Worm (Caenorhabditis elegans) whole organism, L1 larva: ENCODE results near the gene srbc-38.

Experiments used
- C34B4.2 ChIP-seq: sonication (generic microtip); optimal IDR thresholded peaks from 2 replicates; lab custom pipeline; 2017; ENCODE audit warnings: mild to moderate bottlenecking, missing genetic modification characterization, missing compliant biosample characterization
- F16B12.6 ChIP-seq: fragments of 150-350 bp; optimal IDR thresholded peaks from 2 replicates; lab custom pipeline; 2014; ENCODE audit warnings: missing biosample characterization, missing genetic modification characterization
- Y116A8C.19 ChIP-seq: sonication (generic microtip); optimal IDR thresholded peaks from 2 replicates; lab custom pipeline; 2016; ENCODE audit warnings: missing compliant biosample characterization, missing genetic modification characterization, borderline replicate concordance
- aha-1 ChIP-seq: fragments of 150-350 bp; optimal IDR thresholded peaks from 2 replicates; lab custom pipeline; 2014; ENCODE audit warnings: missing biosample characterization, missing genetic modification characterization
- aly-2 ChIP-seq: fragments of 150-350 bp; optimal IDR thresholded peaks from 2 replicates; lab custom pipeline; 2014; ENCODE audit warnings: missing biosample characterization, missing genetic modification characterization
- ama-1 ChIP-seq: fragments of 150-350 bp; optimal IDR thresholded peaks from 2 replicates; lab custom pipeline; 2014
- ceh-63 ChIP-seq: fragments of 200-800 bp; sonication (Bioruptor generic); optimal IDR thresholded peaks from 2 replicates; lab custom pipeline; 2018; ENCODE audit warnings: mild to moderate bottlenecking, missing genetic modification characterization, missing compliant biosample characterization
- ceh-8 ChIP-seq: fragments of 200-800 bp; sonication (Bioruptor generic); optimal IDR thresholded peaks from 2 replicates; lab custom pipeline; 2018; ENCODE audit warnings: mild to moderate bottlenecking, missing genetic modification characterization, moderate library complexity, missing compliant biosample characterization
- ceh-90 ChIP-seq: sonication (generic microtip); optimal IDR thresholded peaks from 2 replicates; lab custom pipeline; 2016; ENCODE audit warnings: missing genetic modification characterization, missing compliant biosample characterization
- ces-1 ChIP-seq: fragments of 150-350 bp; optimal IDR thresholded peaks from 2 replicates; lab custom pipeline; 2014; ENCODE audit warnings: missing biosample characterization, missing genetic modification reagents, missing genetic modification characterization
- dpl-1 ChIP-seq, 3 experiments: fragments of 150-350 bp in 2 of 3; sonication (generic microtip) in 1 of 3; optimal IDR thresholded peaks; 2 replicates each; lab custom pipeline; 2014 to 2017; ENCODE audit warnings: missing biosample characterization in 3 of 3, missing genetic modification characterization in 3 of 3, missing genetic modification reagents in 3 of 3
- dsc-1 ChIP-seq: sonication (generic microtip); optimal IDR thresholded peaks from 2 replicates; lab custom pipeline; 2016; ENCODE audit warnings: mild to moderate bottlenecking, missing genetic modification characterization, missing compliant biosample characterization
- efl-3 ChIP-seq: fragments of 200-800 bp; sonication (Bioruptor generic); optimal IDR thresholded peaks from 2 replicates; lab custom pipeline; 2018; ENCODE audit warnings: mild to moderate bottlenecking, missing genetic modification characterization, missing compliant biosample characterization
- egl-13 ChIP-seq: sonication (generic microtip); optimal IDR thresholded peaks from 2 replicates; lab custom pipeline; 2016; ENCODE audit warnings: missing genotype, missing genetic modification reagents, missing genetic modification characterization, missing compliant biosample characterization
- elt-2 ChIP-seq: sonication (generic microtip); optimal IDR thresholded peaks from 2 replicates; lab custom pipeline; 2016; ENCODE audit warnings: missing genetic modification characterization, mild to moderate bottlenecking, inconsistent platforms, missing compliant biosample characterization, missing genetic modification reagents
- elt-3 ChIP-seq, 6 experiments: fragments of 150-350 bp in 1 of 6; sonication (generic microtip); optimal IDR thresholded peaks; 2 replicates each; lab custom pipeline; 2017 to 2018; ENCODE audit warnings: missing biosample characterization in 6 of 6, missing genetic modification characterization in 6 of 6, inconsistent platforms in 1 of 6
- ets-5 ChIP-seq: fragments of 200-800 bp; sonication (Bioruptor generic); IDR thresholded peaks from 2 replicates; pipeline ENCODE4 v1.3.6; 2022; ENCODE audit warnings: missing genetic modification characterization, missing compliant biosample characterization
- fkh-10 ChIP-seq: sonication (generic microtip); optimal IDR thresholded peaks from 2 replicates; lab custom pipeline; 2017; ENCODE audit warnings: missing biosample characterization, missing genetic modification reagents, missing genetic modification characterization
- fkh-8 ChIP-seq: sonication (generic microtip); optimal IDR thresholded peaks from 2 replicates; lab custom pipeline; 2016; ENCODE audit warnings: mild to moderate bottlenecking, missing genetic modification characterization, missing compliant biosample characterization
- grh-1 ChIP-seq: fragments of 200-800 bp; sonication (Bioruptor generic); IDR thresholded peaks from 2 replicates; pipeline ENCODE4 v1.3.6; 2022; ENCODE audit warnings: missing genetic modification reagents, missing genetic modification characterization, missing compliant biosample characterization
- hlh-17 ChIP-seq: fragments of 200-800 bp; sonication (Bioruptor generic); optimal IDR thresholded peaks from 2 replicates; lab custom pipeline; 2018; ENCODE audit warnings: missing genetic modification characterization, mild to moderate bottlenecking, missing compliant biosample characterization, moderate library complexity, borderline replicate concordance
- hlh-4 ChIP-seq: sonication (generic microtip); optimal IDR thresholded peaks from 2 replicates; lab custom pipeline; 2016; ENCODE audit warnings: mild to moderate bottlenecking, missing genetic modification characterization, missing compliant biosample characterization
- hpl-2 ChIP-seq: fragments of 150-350 bp; optimal IDR thresholded peaks from 2 replicates; lab custom pipeline; 2014; ENCODE audit warnings: missing biosample characterization, missing genetic modification reagents, missing genetic modification characterization
- irx-1 ChIP-seq: sonication (generic microtip); optimal IDR thresholded peaks from 2 replicates; lab custom pipeline; 2016; ENCODE audit warnings: missing genetic modification characterization, missing compliant biosample characterization
- jun-1 ChIP-seq: fragments of 150-350 bp; optimal IDR thresholded peaks from 2 replicates; lab custom pipeline; 2014; ENCODE audit warnings: missing biosample characterization, missing genetic modification reagents, missing genetic modification characterization
- lin-13 ChIP-seq: fragments of 150-350 bp; optimal IDR thresholded peaks from 2 replicates; lab custom pipeline; 2014; ENCODE audit warnings: missing biosample characterization, missing genetic modification reagents, missing genetic modification characterization
- lin-14 ChIP-seq: fragments of 200-800 bp; sonication (Bioruptor generic); optimal IDR thresholded peaks from 2 replicates; lab custom pipeline; 2018; ENCODE audit warnings: mild to moderate bottlenecking, missing genetic modification characterization, moderate library complexity, missing compliant biosample characterization
- lin-15B ChIP-seq: fragments of 150-350 bp; sonication (generic microtip); optimal IDR thresholded peaks from 3 replicates; lab custom pipeline; 2014; ENCODE audit warnings: missing biosample characterization, missing genetic modification characterization
- lin-39 ChIP-seq: fragments of 150-350 bp; optimal IDR thresholded peaks from 2 replicates; lab custom pipeline; 2014; ENCODE audit warnings: missing biosample characterization, missing genetic modification reagents, missing genetic modification characterization
- lir-3 ChIP-seq: sonication (generic microtip); optimal IDR thresholded peaks from 2 replicates; lab custom pipeline; 2016; ENCODE audit warnings: mild to moderate bottlenecking, missing genetic modification characterization, moderate library complexity, missing compliant biosample characterization; ENCODE audit not compliant: poor library complexity
- lsy-2 ChIP-seq, 2 experiments: fragments of 150-350 bp; optimal IDR thresholded peaks; 2 replicates each; lab custom pipeline; 2014; ENCODE audit warnings: missing biosample characterization in 2 of 2, missing genetic modification characterization in 2 of 2
- mdl-1 ChIP-seq, 2 experiments: fragments of 150-350 bp; optimal IDR thresholded peaks; 2 replicates each; lab custom pipeline; 2014 to 2017; ENCODE audit warnings: missing biosample characterization in 2 of 2, missing genetic modification characterization in 2 of 2, inconsistent platforms in 1 of 2
- mep-1 ChIP-seq: fragments of 150-350 bp; optimal IDR thresholded peaks from 2 replicates; lab custom pipeline; 2014; ENCODE audit warnings: missing biosample characterization, missing genetic modification characterization
- nhr-11 ChIP-seq: fragments of 150-350 bp; optimal IDR thresholded peaks from 2 replicates; lab custom pipeline; 2014; ENCODE audit warnings: missing biosample characterization, missing genetic modification characterization
- nhr-12 ChIP-seq: sonication (generic microtip); optimal IDR thresholded peaks from 2 replicates; lab custom pipeline; 2017; ENCODE audit warnings: missing biosample characterization, missing genetic modification characterization
- nhr-20 ChIP-seq: sonication (generic microtip); optimal IDR thresholded peaks from 2 replicates; lab custom pipeline; 2016; ENCODE audit warnings: mild to moderate bottlenecking, missing genetic modification characterization, missing compliant biosample characterization
- nhr-237 ChIP-seq: fragments of 150-350 bp; optimal IDR thresholded peaks from 2 replicates; lab custom pipeline; 2014; ENCODE audit warnings: missing biosample characterization, missing genetic modification characterization
- nhr-71 ChIP-seq: sonication (generic microtip); optimal IDR thresholded peaks from 2 replicates; lab custom pipeline; 2016; ENCODE audit warnings: mild to moderate bottlenecking, missing genetic modification characterization, moderate library complexity, missing compliant biosample characterization
- nhr-77 ChIP-seq: fragments of 150-350 bp; optimal IDR thresholded peaks from 2 replicates; lab custom pipeline; 2014; ENCODE audit warnings: missing biosample characterization, missing genetic modification characterization
- pag-3 ChIP-seq: sonication (generic microtip); optimal IDR thresholded peaks from 2 replicates; lab custom pipeline; 2017; ENCODE audit warnings: missing genetic modification characterization, mild to moderate bottlenecking, missing compliant biosample characterization, antibody characterized with exemption, borderline replicate concordance; ENCODE audit not compliant: insufficient read depth
- pqm-1 ChIP-seq: sonication (generic microtip); optimal IDR thresholded peaks from 3 replicates; lab custom pipeline; 2017; ENCODE audit warnings: missing biosample characterization, missing genetic modification characterization
- sptf-1 ChIP-seq: fragments of 150-350 bp; optimal IDR thresholded peaks from 2 replicates; lab custom pipeline; 2014; ENCODE audit warnings: missing biosample characterization, missing genetic modification characterization
- sup-37 ChIP-seq: fragments of 200-800 bp; sonication (Bioruptor generic); optimal IDR thresholded peaks from 2 replicates; lab custom pipeline; 2018; ENCODE audit warnings: mild to moderate bottlenecking, missing genetic modification characterization, missing compliant biosample characterization
- swsn-7 ChIP-seq: sonication (generic microtip); optimal IDR thresholded peaks from 2 replicates; lab custom pipeline; 2016; ENCODE audit warnings: missing genetic modification characterization, missing compliant biosample characterization
- tbx-2 ChIP-seq: sonication (generic microtip); optimal IDR thresholded peaks from 2 replicates; lab custom pipeline; 2016; ENCODE audit warnings: missing genetic modification characterization, missing compliant biosample characterization
- tlp-1 ChIP-seq: fragments of 150-350 bp; optimal IDR thresholded peaks from 2 replicates; lab custom pipeline; 2014; ENCODE audit warnings: missing biosample characterization, missing genetic modification characterization
- unc-30 ChIP-seq: sonication (generic microtip); optimal IDR thresholded peaks from 2 replicates; lab custom pipeline; 2017; ENCODE audit warnings: missing biosample characterization, missing genetic modification characterization
- unc-62 ChIP-seq: fragments of 150-350 bp; optimal IDR thresholded peaks from 2 replicates; lab custom pipeline; 2014; ENCODE audit warnings: missing biosample characterization, missing genetic modification reagents, missing genetic modification characterization
- unc-86 ChIP-seq: sonication (generic microtip); optimal IDR thresholded peaks from 2 replicates; lab custom pipeline; 2016; ENCODE audit warnings: missing genetic modification characterization, missing compliant biosample characterization
- unc-98 ChIP-seq: fragments of 200-800 bp; sonication (Bioruptor generic); IDR thresholded peaks from 2 replicates; pipeline ENCODE4 v1.3.6; 2022; ENCODE audit warnings: missing genetic modification characterization, missing compliant biosample characterization
- vab-15 ChIP-seq: sonication (generic microtip); optimal IDR thresholded peaks from 2 replicates; lab custom pipeline; 2017; ENCODE audit warnings: missing genotype, mild to moderate bottlenecking, missing genetic modification characterization, missing compliant biosample characterization
- xbp-1 ChIP-seq: sonication (generic microtip); optimal IDR thresholded peaks from 2 replicates; lab custom pipeline; 2016; ENCODE audit warnings: missing genetic modification characterization, missing compliant biosample characterization
- zip-4 ChIP-seq: fragments of 200-800 bp; sonication (Bioruptor generic); optimal IDR thresholded peaks from 2 replicates; lab custom pipeline; 2018; ENCODE audit warnings: mild to moderate bottlenecking, missing genetic modification characterization, moderate library complexity, missing compliant biosample characterization

srbc-38 gene

DNA sequence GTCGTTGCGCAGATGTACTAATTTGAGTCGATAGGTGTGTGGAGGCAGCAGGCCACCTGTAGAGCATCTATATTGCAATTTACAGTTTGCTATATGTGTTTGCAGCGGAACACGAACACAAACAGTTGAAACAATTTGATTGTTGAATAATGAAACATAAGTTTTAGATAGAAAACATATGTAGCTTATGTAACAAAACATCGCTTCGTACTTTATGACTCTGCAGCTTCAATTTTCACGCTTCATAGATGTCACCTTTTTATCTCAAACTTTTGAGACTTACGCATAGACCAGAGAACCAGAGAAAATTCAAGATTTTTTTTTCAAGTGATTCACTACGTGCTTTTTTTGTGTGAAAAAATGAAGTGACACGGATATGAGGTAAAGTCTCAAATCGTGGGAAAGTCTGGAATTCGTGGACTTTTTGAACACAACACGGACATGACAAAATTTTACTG, 16.9 kb downstream of the srbc-38 start, which contains the start of gene fbxb-72 (continued):
- no peak for TF ChIP-seq egl-13 (tag; lab: Kevin White, UChicago)
- TF ChIP-seq nhr-11 (tag; lab: Kevin White, UChicago): peak; percentile 17
- TF ChIP-seq vab-15 (tag; lab: Kevin White, UChicago): no peak
- peak; percentile 69 for TF ChIP-seq tbx-2 (tag; lab: Kevin White, UChicago)
- TF ChIP-seq ets-5 (GFP tag; lab: Robert Waterston, UW): no peak
- TF ChIP-seq mep-1 (tag; lab: Kevin White, UChicago): no peak
- no peak for TF ChIP-seq nhr-12 (tag; lab: Kevin White, UChicago)
- TF ChIP-seq nhr-71 (tag; lab: Kevin White, UChicago): peak; percentile 84
- TF ChIP-seq nhr-77 (tag; lab: Kevin White, UChicago): no peak
- peak; percentile 23 for TF ChIP-seq zip-4
- TF ChIP-seq jun-1 (tag; lab: Kevin White, UChicago): peak; percentile 48
- peak; percentile 89 for TF ChIP-seq ama-1
- TF ChIP-seq pag-3: no peak
- TF ChIP-seq grh-1 (GFP tag; lab: Robert Waterston, UW): no peak
- no peak for TF ChIP-seq mdl-1 (tag; optimal IDR thresholded peaks at IDR 0.05; lab: Kevin White, UChicago)
- TF ChIP-seq efl-3: no peak
- peak in 2 of 6 experiments; percentile 12 to 20 for TF ChIP-seq elt-3 (tag; optimal IDR thresholded peaks at IDR 0.05; lab: Kevin White, UChicago)
- peak; percentile 46 for TF ChIP-seq fkh-8
- peak; percentile 3 for TF ChIP-seq irx-1 (tag; lab: Kevin White, UChicago)
- TF ChIP-seq hlh-17 (GFP tag; lab: Kevin White, UChicago): no peak
- peak; percentile 55 for TF ChIP-seq sup-37 (GFP tag; lab: Kevin White, UChicago)
- peak; percentile 7 for TF ChIP-seq swsn-7 (tag; lab: Kevin White, UChicago)
- TF ChIP-seq ceh-90 (tag; lab: Kevin White, UChicago): no peak
- TF ChIP-seq nhr-20 (tag; lab: Kevin White, UChicago): peak; percentile 51
- TF ChIP-seq unc-62 (GFP tag; lab: Kevin White, UChicago): no peak
- no peak for TF ChIP-seq ceh-8 (GFP tag; lab: Kevin White, UChicago)
- TF ChIP-seq F16B12.6 (tag; lab: Kevin White, UChicago): no peak
- TF ChIP-seq ceh-63 (GFP tag; lab: Kevin White, UChicago): no peak
- TF ChIP-seq Y116A8C.19 (tag; lab: Kevin White, UChicago): no peak
- peak; percentile 51 to 58 for TF ChIP-seq lsy-2 (tag; optimal IDR thresholded peaks at IDR 0.05; lab: Kevin White, UChicago)
- TF ChIP-seq tlp-1 (tag; lab: Kevin White, UChicago): no peak
- no peak for TF ChIP-seq ces-1
- TF ChIP-seq dsc-1 (tag; lab: Kevin White, UChicago): no peak
- no peak for TF ChIP-seq xbp-1 (tag; lab: Kevin White, UChicago)
- TF ChIP-seq aly-2 (tag; lab: Kevin White, UChicago): peak; percentile 100
- TF ChIP-seq C34B4.2 (tag; lab: Kevin White, UChicago): no peak
- peak; percentile 37 for TF ChIP-seq lin-39
- no peak for TF ChIP-seq lin-15B (tag; lab: Kevin White, UChicago)
- no peak for TF ChIP-seq dpl-1 (GFP tag; optimal IDR thresholded peaks at IDR 0.05; lab: Kevin White, UChicago)
- peak; percentile 71 for TF ChIP-seq lin-14 (GFP tag; lab: Kevin White, UChicago)
- TF ChIP-seq nhr-237 (tag; lab: Kevin White, UChicago): no peak
- TF ChIP-seq fkh-10: no peak
- TF ChIP-seq hlh-4 (tag; lab: Kevin White, UChicago): no peak
- no peak for TF ChIP-seq unc-98
- no peak for TF ChIP-seq unc-86
- peak; percentile 47 for TF ChIP-seq lir-3
- no peak for TF ChIP-seq aha-1 (tag; lab: Kevin White, UChicago)
- TF ChIP-seq elt-2 (tag; lab: Kevin White, UChicago): peak; percentile 60
- peak; percentile 75 for TF ChIP-seq hpl-2 (GFP tag; lab: Kevin White, UChicago)
- TF ChIP-seq lin-13 (GFP tag; lab: Kevin White, UChicago): no peak
- no peak for TF ChIP-seq sptf-1 (tag; lab: Kevin White, UChicago)
- TF ChIP-seq pqm-1 (tag; lab: Kevin White, UChicago): no peak
- TF ChIP-seq unc-30 (tag; lab: Kevin White, UChicago): no peak
